Fruit fly (Drosophila melanogaster) whole organism, adult: ENCODE measurements around the gene CG32152.

Experiments used
- CG1620 ChIP-seq: fragments of 200-800 bp; sonication (Bioruptor generic); optimal IDR thresholded peaks from 2 replicates; lab custom pipeline; 2016; ENCODE audit warnings: missing biosample characterization, missing genetic modification characterization
- CG33017 ChIP-seq: fragments of 200-800 bp; sonication (Bioruptor generic); optimal IDR thresholded peaks from 2 replicates; lab custom pipeline; 2018; ENCODE audit warnings: missing biosample characterization, mild to moderate bottlenecking, missing genetic modification characterization, moderate library complexity
- CG5204 ChIP-seq: fragments of 200-800 bp; sonication (Bioruptor generic); optimal IDR thresholded peaks from 2 replicates; lab custom pipeline; 2016; ENCODE audit warnings: missing biosample characterization, missing genetic modification characterization
- CG7101 ChIP-seq: fragments of 200-800 bp; sonication (Bioruptor generic); optimal IDR thresholded peaks from 2 replicates; lab custom pipeline; 2018; ENCODE audit warnings: missing biosample characterization, mild to moderate bottlenecking, missing genetic modification characterization, moderate library complexity
- Crg-1 ChIP-seq: fragments of 200-800 bp; sonication (Bioruptor generic); optimal IDR thresholded peaks from 2 replicates; lab custom pipeline; 2016; ENCODE audit warnings: missing biosample characterization, missing genetic modification characterization
- bab1 ChIP-seq: fragments of 200-800 bp; sonication (Bioruptor generic); optimal IDR thresholded peaks from 3 replicates; lab custom pipeline; 2019; ENCODE audit warnings: missing biosample characterization, mild to moderate bottlenecking, missing genetic modification characterization, moderate library complexity
- cnc ChIP-seq, 2 experiments: fragments of >200 bp; optimal IDR thresholded peaks; 2 replicates each; lab custom pipeline; 2017
- pad ChIP-seq: fragments of 200-800 bp; sonication (Bioruptor generic); optimal IDR thresholded peaks from 3 replicates; lab custom pipeline; 2017; ENCODE audit warnings: missing biosample characterization, missing genetic modification characterization, mild to moderate bottlenecking, moderate library complexity, missing genetic modification reagents

- no peak for TF ChIP-seq CG5204 (GFP tag; lab: Kevin White, UChicago)
- TF ChIP-seq CG7101 (tag; lab: Kevin White, UChicago), result no peak
- no peak for TF ChIP-seq Crg-1 (GFP tag; lab: Kevin White, UChicago)
- no peak for TF ChIP-seq CG1620 (GFP tag; lab: Kevin White, UChicago)
- TF ChIP-seq bab1, result no peak
- TF ChIP-seq pad (GFP tag; lab: Kevin White, UChicago), result no peak
- no peak for TF ChIP-seq cnc (optimal IDR thresholded peaks at IDR 0.05; lab: Kevin White, UChicago)
- no peak for TF ChIP-seq CG33017 (tag; lab: Kevin White, UChicago)
These were observed 13.0 kb upstream of the CG32152 start for dm6 chr3L:16156788-16157208.
